Fruit fly (Drosophila melanogaster) whole organism, prepupa: ENCODE results near the gene CG44098.

Experiments used
- Blimp-1 ChIP-seq: fragments of 200-800 bp; sonication (Bioruptor generic); optimal IDR thresholded peaks from 3 replicates; lab custom pipeline; 2017; ENCODE audit warnings: missing biosample characterization, missing genetic modification characterization, mild to moderate bottlenecking, moderate library complexity, missing genetic modification reagents
- CG10631 ChIP-seq: fragments of 200-800 bp; sonication (Bioruptor generic); optimal IDR thresholded peaks from 2 replicates; lab custom pipeline; 2016; ENCODE audit warnings: missing biosample characterization, missing genetic modification characterization
- CG10669 ChIP-seq: fragments of 200-800 bp; sonication (Bioruptor generic); optimal IDR thresholded peaks from 3 replicates; lab custom pipeline; 2018; ENCODE audit warnings: missing biosample characterization, mild to moderate bottlenecking, missing genetic modification characterization, moderate library complexity
- CG11762 ChIP-seq: fragments of 200-800 bp; sonication (Bioruptor generic); optimal IDR thresholded peaks from 3 replicates; lab custom pipeline; 2016; ENCODE audit warnings: missing biosample characterization, missing genetic modification characterization; ENCODE audit not compliant: insufficient read depth
- CG31627 ChIP-seq: fragments of 200-800 bp; sonication (Bioruptor generic); optimal IDR thresholded peaks from 3 replicates; lab custom pipeline; 2016; ENCODE audit warnings: missing biosample characterization, missing genetic modification characterization
- CG32006 ChIP-seq: fragments of 200-800 bp; sonication (Bioruptor generic); optimal IDR thresholded peaks from 3 replicates; lab custom pipeline; 2017; ENCODE audit warnings: missing biosample characterization, mild to moderate bottlenecking, missing genetic modification characterization
- CG3919 ChIP-seq: fragments of 200-800 bp; sonication (Bioruptor generic); optimal IDR thresholded peaks from 3 replicates; lab custom pipeline; 2016; ENCODE audit warnings: missing biosample characterization, missing genetic modification characterization
- CG4318 ChIP-seq: fragments of 200-800 bp; sonication (Bioruptor generic); optimal IDR thresholded peaks from 3 replicates; lab custom pipeline; 2017; ENCODE audit warnings: missing biosample characterization, mild to moderate bottlenecking, missing genetic modification characterization
- CG6163 ChIP-seq: fragments of 200-800 bp; sonication (Bioruptor generic); IDR thresholded peaks from 3 replicates; pipeline ENCODE4 v1.3.6; 2022; ENCODE audit warnings: missing biosample characterization, missing genetic modification characterization
- CG6276 ChIP-seq: fragments of 200-800 bp; sonication (Bioruptor generic); optimal IDR thresholded peaks from 2 replicates; lab custom pipeline; 2017; ENCODE audit warnings: missing biosample characterization, mild to moderate bottlenecking, missing genetic modification characterization
- CG6792 ChIP-seq: fragments of 200-800 bp; sonication (Bioruptor generic); optimal IDR thresholded peaks from 3 replicates; lab custom pipeline; 2016; ENCODE audit warnings: missing biosample characterization, missing genetic modification characterization
- CG6808 ChIP-seq: fragments of 200-800 bp; sonication (Bioruptor generic); optimal IDR thresholded peaks from 3 replicates; lab custom pipeline; 2017; ENCODE audit warnings: missing biosample characterization, missing genetic modification characterization, mild to moderate bottlenecking, moderate library complexity, missing genetic modification reagents
- CG7368 ChIP-seq: fragments of 200-800 bp; sonication (Bioruptor generic); optimal IDR thresholded peaks from 3 replicates; lab custom pipeline; 2016; ENCODE audit warnings: missing biosample characterization, missing genetic modification characterization
- CG8119 ChIP-seq: fragments of 200-800 bp; sonication (Bioruptor generic); IDR thresholded peaks from 3 replicates; pipeline ENCODE4 v1.3.6; 2022; ENCODE audit warnings: missing biosample characterization, missing genetic modification characterization
- CG8632 ChIP-seq: fragments of 200-800 bp; sonication (Bioruptor generic); optimal IDR thresholded peaks from 3 replicates; lab custom pipeline; 2016; ENCODE audit warnings: missing biosample characterization, missing genetic modification characterization
- CG9139 ChIP-seq: fragments of 200-800 bp; sonication (Bioruptor generic); optimal IDR thresholded peaks from 3 replicates; lab custom pipeline; 2017; ENCODE audit warnings: missing biosample characterization, mild to moderate bottlenecking, missing genetic modification characterization
- Eip78C ChIP-seq: fragments of 200-800 bp; sonication (Bioruptor generic); peaks from one replicate; lab custom pipeline; 2016; ENCODE audit warnings: missing biosample characterization, missing genetic modification characterization
- Ets21C ChIP-seq: fragments of 200-800 bp; sonication (Bioruptor generic); optimal IDR thresholded peaks from 3 replicates; lab custom pipeline; 2016; ENCODE audit warnings: missing biosample characterization, missing genetic modification characterization
- Gug ChIP-seq: fragments of 200-800 bp; sonication (Bioruptor generic); IDR thresholded peaks from 2 replicates; pipeline ENCODE4 v1.3.6; 2022; ENCODE audit warnings: missing biosample characterization, missing genetic modification characterization
- Hr38 ChIP-seq: sonication (Bioruptor generic); optimal IDR thresholded peaks from 2 replicates; lab custom pipeline; 2016; ENCODE audit warnings: missing biosample characterization, missing genetic modification characterization
- Hr39 ChIP-seq: fragments of 200-800 bp; sonication (Bioruptor generic); optimal IDR thresholded peaks from 2 replicates; lab custom pipeline; 2016; ENCODE audit warnings: missing biosample characterization, missing genetic modification characterization
- Hr4 ChIP-seq: fragments of 200-800 bp; sonication (Bioruptor generic); optimal IDR thresholded peaks from 3 replicates; lab custom pipeline; 2016; ENCODE audit warnings: missing biosample characterization, missing genetic modification characterization
- Lpt ChIP-seq: fragments of 200-800 bp; sonication (Bioruptor generic); optimal IDR thresholded peaks from 3 replicates; lab custom pipeline; 2016; ENCODE audit warnings: missing biosample characterization, missing genetic modification characterization
- Met ChIP-seq: fragments of 200-800 bp; sonication (Bioruptor generic); optimal IDR thresholded peaks from 3 replicates; lab custom pipeline; 2016; ENCODE audit warnings: missing biosample characterization, missing genetic modification characterization
- OdsH ChIP-seq: fragments of 200-800 bp; sonication (Bioruptor generic); optimal IDR thresholded peaks from 3 replicates; lab custom pipeline; 2016; ENCODE audit warnings: missing biosample characterization, missing genetic modification characterization
- Smox ChIP-seq: fragments of 200-800 bp; sonication (Bioruptor generic); optimal IDR thresholded peaks from 3 replicates; lab custom pipeline; 2016; ENCODE audit warnings: missing biosample characterization, missing genetic modification characterization
- Sox15 ChIP-seq: fragments of 200-800 bp; sonication (Bioruptor generic); optimal IDR thresholded peaks from 3 replicates; lab custom pipeline; 2016; ENCODE audit warnings: missing biosample characterization, missing genetic modification characterization
- achi ChIP-seq: fragments of 200-800 bp; sonication (Bioruptor generic); optimal IDR thresholded peaks from 3 replicates; lab custom pipeline; 2016; ENCODE audit warnings: missing biosample characterization, missing genetic modification characterization
- cyc ChIP-seq: fragments of 200-800 bp; sonication (Bioruptor generic); optimal IDR thresholded peaks from 3 replicates; lab custom pipeline; 2016; ENCODE audit warnings: missing biosample characterization, missing genetic modification characterization
- eg ChIP-seq: fragments of 200-800 bp; sonication (Bioruptor generic); IDR thresholded peaks from 3 replicates; pipeline ENCODE4 v1.3.6; 2022; ENCODE audit warnings: missing biosample characterization, missing genetic modification characterization
- esn ChIP-seq: fragments of 200-800 bp; sonication (Bioruptor generic); optimal IDR thresholded peaks from 2 replicates; lab custom pipeline; 2016; ENCODE audit warnings: missing biosample characterization, mild to moderate bottlenecking, missing genetic modification characterization, moderate library complexity
- fd59A ChIP-seq: fragments of 200-800 bp; sonication (Bioruptor generic); optimal IDR thresholded peaks from 2 replicates; lab custom pipeline; 2017; ENCODE audit warnings: missing biosample characterization, mild to moderate bottlenecking, missing genetic modification characterization, missing genetic modification reagents
- fkh ChIP-seq: fragments of 200-800 bp; sonication (Bioruptor generic); optimal IDR thresholded peaks from 3 replicates; lab custom pipeline; 2017; ENCODE audit warnings: missing biosample characterization, mild to moderate bottlenecking, missing genetic modification characterization, moderate library complexity
- pdm3 ChIP-seq: fragments of 200-800 bp; sonication (Bioruptor generic); optimal IDR thresholded peaks from 3 replicates; lab custom pipeline; 2016; ENCODE audit warnings: missing biosample characterization, missing genetic modification characterization
- salr ChIP-seq, 2 experiments: fragments of 200-800 bp; sonication (Bioruptor generic); optimal IDR thresholded peaks; 3 replicates each; lab custom pipeline; 2016 to 2018; ENCODE audit warnings: missing biosample characterization in 2 of 2, missing genetic modification characterization in 2 of 2, mild to moderate bottlenecking in 1 of 2
- spab ChIP-seq: fragments of 200-800 bp; sonication (Bioruptor generic); optimal IDR thresholded peaks from 2 replicates; lab custom pipeline; 2017; ENCODE audit warnings: missing biosample characterization, mild to moderate bottlenecking, missing genetic modification characterization, missing genetic modification reagents
- ss ChIP-seq, 2 experiments: fragments of 200-800 bp; sonication (Bioruptor generic); optimal IDR thresholded peaks; 2 replicates in 1 of 2; 3 replicates in 1 of 2; lab custom pipeline; 2017 to 2018; ENCODE audit warnings: mild to moderate bottlenecking in 2 of 2, missing biosample characterization in 2 of 2, missing genetic modification characterization in 2 of 2, moderate library complexity in 1 of 2
- svp ChIP-seq: fragments of 200-800 bp; sonication (Bioruptor generic); peaks from one replicate; lab custom pipeline; 2016; ENCODE audit warnings: missing biosample characterization, missing genetic modification characterization
- vri ChIP-seq: fragments of 200-800 bp; sonication (Bioruptor generic); optimal IDR thresholded peaks from 3 replicates; lab custom pipeline; 2016; ENCODE audit warnings: missing biosample characterization, mild to moderate bottlenecking, missing genetic modification characterization

Gene CG44098

dm6 chr3R:4798025-4798424 lies 25.0 kb upstream of the CG44098 start:
- no peak for TF ChIP-seq Eip78C (GFP tag; lab: Kevin White, UChicago)
- TF ChIP-seq CG6792 (GFP tag; lab: Kevin White, UChicago), result no peak
- TF ChIP-seq CG8632 (GFP tag; lab: Kevin White, UChicago), result no peak
- no peak for TF ChIP-seq Hr4 (GFP tag; lab: Kevin White, UChicago)
- no peak for TF ChIP-seq cyc
- no peak for TF ChIP-seq CG31627
- no peak for TF ChIP-seq CG4318 (GFP tag; lab: Kevin White, UChicago)
- TF ChIP-seq achi (GFP tag; lab: Kevin White, UChicago), result no peak
- TF ChIP-seq Gug (GFP tag; lab: Robert Waterston, UW), result no peak
- TF ChIP-seq esn (GFP tag; lab: Kevin White, UChicago), result no peak
- TF ChIP-seq CG8119 (GFP tag; lab: Robert Waterston, UW), result no peak

dm6 chr3R:4797585-4797984 lies 24.6 kb upstream of the CG44098 start:
- TF ChIP-seq Blimp-1 (GFP tag; lab: Kevin White, UChicago), result no peak
- no peak for TF ChIP-seq salr (GFP tag; optimal IDR thresholded peaks at IDR 0.05; lab: Kevin White, UChicago)
- no peak for TF ChIP-seq Ets21C (GFP tag; lab: Kevin White, UChicago)
- TF ChIP-seq CG11762, result no peak
- TF ChIP-seq CG6792 (GFP tag; lab: Kevin White, UChicago), result no peak
- no peak for TF ChIP-seq CG10631 (GFP tag; lab: Kevin White, UChicago)
- TF ChIP-seq Lpt, result no peak
- TF ChIP-seq, all 60 proteins: peak for 0

dm6 chr3R:4784622-4785021 lies 11.6 kb upstream of the CG44098 start, which contains the start of gene Ccdc39:
TSS of gene Ccdc39 (minus strand) at chr3R:4784722.
- TF ChIP-seq CG32006 (no peak), eg (GFP tag; lab: Robert Waterston, UW) (no peak), Ets21C (GFP tag; lab: Kevin White, UChicago) (no peak), vri (GFP tag; lab: Kevin White, UChicago) (no peak), svp (GFP tag; lab: Kevin White, UChicago) (no peak), Hr39 (GFP tag; lab: Kevin White, UChicago) (no peak), CG6276 (GFP tag; lab: Kevin White, UChicago) (no peak), fkh (GFP tag; lab: Kevin White, UChicago) (no peak), CG6163 (no peak), pdm3 (GFP tag; lab: Kevin White, UChicago) (no peak), CG9139 (GFP tag; lab: Kevin White, UChicago) (no peak)

- TF ChIP-seq Hr39 (GFP tag; lab: Kevin White, UChicago) (no peak), CG6276 (GFP tag; lab: Kevin White, UChicago) (no peak), CG7368 (GFP tag; lab: Kevin White, UChicago) (no peak), CG3919 (GFP tag; lab: Kevin White, UChicago) (no peak), Hr38 (GFP tag; lab: Kevin White, UChicago) (no peak), fd59A (GFP tag; lab: Kevin White, UChicago) (no peak), Met (GFP tag; lab: Kevin White, UChicago) (no peak), CG4318 (GFP tag; lab: Kevin White, UChicago) (no peak), Hr4 (GFP tag; lab: Kevin White, UChicago) (no peak), CG10669 (GFP tag; lab: Kevin White, UChicago) (no peak), Sox15 (GFP tag; lab: Kevin White, UChicago) (no peak), spab (no peak), OdsH (GFP tag; lab: Kevin White, UChicago) (no peak), Smox (GFP tag; lab: Kevin White, UChicago) (no peak), Lpt (no peak), CG6808 (no peak), CG31627 (no peak), ss (GFP tag; optimal IDR thresholded peaks at IDR 0.05; lab: Kevin White, UChicago) (no peak)
Measured at dm6 chr3R:4780721-4781120, 7.7 kb upstream of the CG44098 start.
